Worm (Caenorhabditis elegans) whole organism, young adult: Measurements from ENCODE around the gene Y32H12A.1.

Source experiments
- B0019.2 ChIP-seq: fragments of 200-800 bp; sonication (Bioruptor generic); conservative IDR thresholded peaks from 2 replicates; pipeline ENCODE4 v1.3.6; 2022; ENCODE audit warnings: missing genetic modification reagents, missing genetic modification characterization, missing compliant biosample characterization
- B0336.3 ChIP-seq: fragments of 200-800 bp; sonication (Bioruptor generic); IDR thresholded peaks from 2 replicates; pipeline ENCODE4 v1.3.6; 2022; ENCODE audit warnings: missing genetic modification characterization, missing compliant biosample characterization
- C06A6.2 ChIP-seq: fragments of 200-800 bp; sonication (Bioruptor generic); conservative IDR thresholded peaks from 2 replicates; pipeline ENCODE4 v1.3.6; 2022; ENCODE audit warnings: missing genetic modification characterization, missing compliant biosample characterization
- D2030.7 ChIP-seq: fragments of 200-800 bp; sonication (Bioruptor generic); IDR thresholded peaks from 2 replicates; pipeline ENCODE4 v1.3.6; 2022; ENCODE audit warnings: missing genetic modification reagents, missing genetic modification characterization, missing compliant biosample characterization
- F10E7.11 ChIP-seq: sonication (generic microtip); optimal IDR thresholded peaks from 2 replicates; lab custom pipeline; 2017; ENCODE audit warnings: mild to moderate bottlenecking, missing genetic modification characterization, moderate library complexity, missing compliant biosample characterization
- F33H1.4 ChIP-seq: fragments of 200-800 bp; sonication (Bioruptor generic); IDR thresholded peaks from 2 replicates; pipeline ENCODE4 v1.3.6; 2022; ENCODE audit warnings: missing genetic modification reagents, missing genetic modification characterization, missing compliant biosample characterization
- F49E8.2 ChIP-seq: sonication (generic microtip); optimal IDR thresholded peaks from 3 replicates; lab custom pipeline; 2017; ENCODE audit warnings: missing genetic modification characterization, mild to moderate bottlenecking, missing compliant biosample characterization, antibody characterized with exemption, moderate library complexity; ENCODE audit not compliant: insufficient read depth
- F57A8.1 ChIP-seq: fragments of 200-800 bp; sonication (Bioruptor generic); optimal IDR thresholded peaks from 2 replicates; lab custom pipeline; 2018; ENCODE audit warnings: mild to moderate bottlenecking, missing genetic modification characterization, moderate library complexity, missing compliant biosample characterization
- K11D2.4 ChIP-seq: fragments of 200-800 bp; sonication (Bioruptor generic); IDR thresholded peaks from 2 replicates; pipeline ENCODE4 v1.3.6; 2022; ENCODE audit warnings: missing genetic modification reagents, missing genetic modification characterization, missing compliant biosample characterization
- Y53G8AR.9 ChIP-seq: fragments of 200-800 bp; sonication (Bioruptor generic); conservative IDR thresholded peaks from 2 replicates; pipeline ENCODE4 v1.3.6; 2022; ENCODE audit warnings: missing genetic modification reagents, missing genetic modification characterization, missing compliant biosample characterization
- Y95B8A.8 ChIP-seq: fragments of 200-800 bp; sonication (Bioruptor generic); IDR thresholded peaks from 2 replicates; pipeline ENCODE4 v1.3.6; 2022; ENCODE audit warnings: missing genetic modification reagents, missing genetic modification characterization, missing compliant biosample characterization
- ZK185.1 ChIP-seq: sonication (generic microtip); optimal IDR thresholded peaks from 2 replicates; lab custom pipeline; 2016; ENCODE audit warnings: mild to moderate bottlenecking, missing genetic modification characterization, missing compliant biosample characterization; ENCODE audit not compliant: poor library complexity, severe bottlenecking
- akir-1 ChIP-seq: fragments of 200-800 bp; sonication (Bioruptor generic); optimal IDR thresholded peaks from 2 replicates; lab custom pipeline; 2018; ENCODE audit warnings: mild to moderate bottlenecking, missing genetic modification characterization, moderate library complexity, missing compliant biosample characterization
- aptf-3 ChIP-seq: fragments of 200-800 bp; sonication (Bioruptor generic); IDR thresholded peaks from 2 replicates; pipeline ENCODE4 v1.3.6; 2022; ENCODE audit warnings: missing genetic modification characterization, missing compliant biosample characterization
- athp-1 ChIP-seq: sonication (generic microtip); optimal IDR thresholded peaks from 2 replicates; lab custom pipeline; 2017; ENCODE audit warnings: mild to moderate bottlenecking, missing genetic modification characterization, missing compliant biosample characterization
- bed-2 ChIP-seq: fragments of 200-800 bp; sonication (Bioruptor generic); IDR thresholded peaks from 2 replicates; pipeline ENCODE4 v1.3.6; 2022; ENCODE audit warnings: missing genetic modification reagents, missing genetic modification characterization, missing compliant biosample characterization
- ccch-3 ChIP-seq: fragments of 200-800 bp; sonication (Bioruptor generic); optimal IDR thresholded peaks from 2 replicates; lab custom pipeline; 2018; ENCODE audit warnings: mild to moderate bottlenecking, missing genetic modification characterization, missing compliant biosample characterization
- cebp-2 ChIP-seq: fragments of 200-800 bp; sonication (Bioruptor generic); IDR thresholded peaks from 2 replicates; pipeline ENCODE4 v1.3.6; 2022; ENCODE audit warnings: missing genetic modification characterization, missing compliant biosample characterization
- ceh-27 ChIP-seq: fragments of 200-800 bp; sonication (Bioruptor generic); optimal IDR thresholded peaks from 2 replicates; lab custom pipeline; 2018; ENCODE audit warnings: mild to moderate bottlenecking, missing genetic modification characterization, moderate library complexity, missing compliant biosample characterization
- ceh-40 ChIP-seq: fragments of 200-800 bp; sonication (Bioruptor generic); IDR thresholded peaks from 2 replicates; pipeline ENCODE4 v1.3.6; 2022; ENCODE audit warnings: missing genetic modification characterization, missing compliant biosample characterization
- ceh-58 ChIP-seq: fragments of 200-800 bp; sonication (Bioruptor generic); IDR thresholded peaks from 2 replicates; pipeline ENCODE4 v1.3.6; 2022; ENCODE audit warnings: missing genetic modification characterization, missing compliant biosample characterization
- ceh-79 ChIP-seq: sonication (generic microtip); optimal IDR thresholded peaks from 2 replicates; lab custom pipeline; 2017; ENCODE audit warnings: mild to moderate bottlenecking, missing genetic modification characterization, missing compliant biosample characterization
- dox-1 ChIP-seq: fragments of 200-800 bp; sonication (Bioruptor generic); IDR thresholded peaks from 2 replicates; pipeline ENCODE4 v1.3.6; 2022; ENCODE audit warnings: missing genetic modification reagents, missing genetic modification characterization, missing compliant biosample characterization
- egrh-3 ChIP-seq: fragments of 200-800 bp; sonication (Bioruptor generic); IDR thresholded peaks from 2 replicates; pipeline ENCODE4 v1.3.6; 2022; ENCODE audit warnings: missing genetic modification reagents, missing genetic modification characterization, missing compliant biosample characterization
- ekl-4 ChIP-seq: fragments of 200-800 bp; sonication (Bioruptor generic); IDR thresholded peaks from 2 replicates; pipeline ENCODE4 v1.3.6; 2022; ENCODE audit warnings: missing genetic modification reagents, missing genetic modification characterization, missing compliant biosample characterization
- fkh-3 ChIP-seq: sonication (generic microtip); optimal IDR thresholded peaks from 2 replicates; lab custom pipeline; 2016; ENCODE audit warnings: mild to moderate bottlenecking, missing genetic modification characterization, missing compliant biosample characterization
- gei-17 ChIP-seq: fragments of 200-800 bp; sonication (Bioruptor generic); optimal IDR thresholded peaks from 2 replicates; lab custom pipeline; 2018; ENCODE audit warnings: mild to moderate bottlenecking, missing genetic modification characterization, missing compliant biosample characterization
- hlh-12 ChIP-seq: sonication (generic microtip); optimal IDR thresholded peaks from 2 replicates; lab custom pipeline; 2016; ENCODE audit warnings: missing genetic modification characterization, missing compliant biosample characterization
- hlh-26 ChIP-seq: fragments of 200-800 bp; sonication (Bioruptor generic); conservative IDR thresholded peaks from 2 replicates; pipeline ENCODE4 v1.3.6; 2022; ENCODE audit warnings: missing genetic modification reagents, missing genetic modification characterization, missing compliant biosample characterization
- lin-26 ChIP-seq: fragments of 200-800 bp; sonication (Bioruptor generic); IDR thresholded peaks from 2 replicates; pipeline ENCODE4 v1.3.6; 2022; ENCODE audit warnings: missing genetic modification reagents, missing genetic modification characterization, missing compliant biosample characterization
- madf-3 ChIP-seq: fragments of 200-800 bp; sonication (Bioruptor generic); IDR thresholded peaks from 2 replicates; pipeline ENCODE4 v1.3.6; 2022; ENCODE audit warnings: missing genetic modification reagents, missing genetic modification characterization, missing compliant biosample characterization
- mel-28 ChIP-seq: sonication (generic microtip); optimal IDR thresholded peaks from 2 replicates; lab custom pipeline; 2016; ENCODE audit warnings: borderline replicate concordance, mild to moderate bottlenecking, missing genetic modification characterization, missing compliant biosample characterization
- nfyb-1 ChIP-seq: fragments of 200-800 bp; sonication (Bioruptor generic); IDR thresholded peaks from 2 replicates; pipeline ENCODE4 v1.3.6; 2022; ENCODE audit warnings: missing genetic modification reagents, missing genetic modification characterization, missing compliant biosample characterization
- nhr-179 ChIP-seq: sonication (generic microtip); optimal IDR thresholded peaks from 2 replicates; lab custom pipeline; 2016; ENCODE audit warnings: mild to moderate bottlenecking, missing genetic modification characterization, missing compliant biosample characterization
- nhr-27 ChIP-seq: fragments of 200-800 bp; sonication (Bioruptor generic); optimal IDR thresholded peaks from 2 replicates; lab custom pipeline; 2018; ENCODE audit warnings: mild to moderate bottlenecking, missing genetic modification characterization, moderate library complexity, missing compliant biosample characterization
- nhr-80 ChIP-seq: sonication (generic microtip); optimal IDR thresholded peaks from 2 replicates; lab custom pipeline; 2016; ENCODE audit warnings: missing genetic modification characterization, missing compliant biosample characterization
- nhr-90 ChIP-seq: sonication (generic microtip); optimal IDR thresholded peaks from 2 replicates; lab custom pipeline; 2016; ENCODE audit warnings: missing genotype, mild to moderate bottlenecking, missing genetic modification characterization, missing compliant biosample characterization
- pha-4 ChIP-seq: fragments of 150-350 bp; sonication (generic microtip); optimal IDR thresholded peaks from 2 replicates; lab custom pipeline; 2014; ENCODE audit warnings: missing biosample characterization, missing genetic modification reagents, missing genetic modification characterization
- rec-8 ChIP-seq, 2 experiments: sonication (generic microtip); optimal IDR thresholded peaks; 2 replicates each; lab custom pipeline; 2016; ENCODE audit warnings: mild to moderate bottlenecking in 2 of 2, missing genetic modification characterization in 2 of 2, missing genetic modification reagents in 2 of 2, missing genotype in 2 of 2, missing biosample characterization in 1 of 2, missing compliant biosample characterization in 1 of 2, moderate library complexity in 1 of 2
- rpc-1 ChIP-seq, 2 experiments: fragments of 150-350 bp in 1 of 2; sonication (generic microtip) in 1 of 2; optimal IDR thresholded peaks; 2 replicates each; lab custom pipeline; 2014 to 2018; ENCODE audit warnings: missing biosample characterization in 1 of 2, missing genetic modification characterization in 1 of 2, missing genetic modification reagents in 1 of 2, missing genotype in 1 of 2
- sdz-38 ChIP-seq: sonication (generic microtip); optimal IDR thresholded peaks from 2 replicates; lab custom pipeline; 2016; ENCODE audit warnings: missing genotype, missing genetic modification characterization, missing compliant biosample characterization
- snpc-3.4 ChIP-seq: sonication (generic microtip); optimal IDR thresholded peaks from 2 replicates; lab custom pipeline; 2017; ENCODE audit warnings: missing genetic modification characterization, mild to moderate bottlenecking, missing compliant biosample characterization, antibody characterized with exemption, moderate library complexity, missing genotype, missing genetic modification reagents
- sptf-2 ChIP-seq: fragments of 200-800 bp; sonication (Bioruptor generic); optimal IDR thresholded peaks from 2 replicates; lab custom pipeline; 2018; ENCODE audit warnings: mild to moderate bottlenecking, missing genetic modification characterization, missing compliant biosample characterization
- tbx-9 ChIP-seq: sonication (generic microtip); optimal IDR thresholded peaks from 2 replicates; lab custom pipeline; 2016; ENCODE audit warnings: borderline replicate concordance, missing genetic modification characterization, inconsistent platforms, missing compliant biosample characterization
- tlf-1 ChIP-seq: fragments of 200-800 bp; sonication (Bioruptor generic); optimal IDR thresholded peaks from 2 replicates; lab custom pipeline; 2018; ENCODE audit warnings: mild to moderate bottlenecking, missing genetic modification characterization, missing compliant biosample characterization
- xnd-1 ChIP-seq: sonication (generic microtip); optimal IDR thresholded peaks from 2 replicates; lab custom pipeline; 2016; ENCODE audit warnings: missing genotype, missing genetic modification reagents, missing genetic modification characterization, missing compliant biosample characterization
- zfh-2 ChIP-seq: fragments of 200-800 bp; sonication (Bioruptor generic); conservative IDR thresholded peaks from 2 replicates; pipeline ENCODE4 v1.3.6; 2022; ENCODE audit warnings: missing genetic modification reagents, missing genetic modification characterization, missing compliant biosample characterization
- ztf-18 ChIP-seq: sonication (generic microtip); optimal IDR thresholded peaks from 2 replicates; lab custom pipeline; 2016; ENCODE audit warnings: missing genotype, mild to moderate bottlenecking, missing genetic modification characterization, missing compliant biosample characterization
- ztf-6 ChIP-seq: fragments of 200-800 bp; sonication (Bioruptor generic); IDR thresholded peaks from 2 replicates; pipeline ENCODE4 v1.3.6; 2022; ENCODE audit warnings: missing genetic modification reagents, missing genetic modification characterization, missing compliant biosample characterization

Y32H12A.1 gene

DNA sequence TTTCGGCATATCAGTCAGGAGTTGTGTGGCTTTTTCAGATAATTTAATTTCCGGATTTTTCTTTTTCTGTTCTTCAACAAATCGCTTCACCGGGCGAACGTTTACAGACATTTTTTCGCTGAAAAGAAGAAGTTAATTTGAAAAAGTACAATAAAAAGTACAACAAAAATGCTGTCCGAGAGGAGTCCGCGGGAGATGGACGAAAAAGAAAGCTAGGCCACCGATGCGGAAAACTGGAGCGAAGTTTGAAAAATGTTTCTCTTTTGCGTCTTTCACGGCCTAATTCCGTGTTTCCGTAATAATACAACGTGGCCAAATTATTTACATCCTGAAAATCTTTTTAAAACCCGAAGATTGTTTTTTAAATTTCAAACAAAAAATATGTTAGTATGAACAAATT lies 12.8 kb upstream of the Y32H12A.1 start, which contains the start of gene thoc-5 (continued):
- TF ChIP-seq F49E8.2 (tag; lab: Kevin White, UChicago) (no peak), nhr-179 (tag; lab: Kevin White, UChicago) (no peak), hlh-26 (GFP tag; lab: Robert Waterston, UW) (no peak), dox-1 (GFP tag; lab: Robert Waterston, UW) (no peak), B0336.3 (no peak), B0019.2 (GFP tag; lab: Robert Waterston, UW) (no peak), tlf-1 (no peak), fkh-3 (tag; lab: Kevin White, UChicago) (no peak), nhr-80 (tag; lab: Kevin White, UChicago) (no peak), pha-4 (tag; lab: Kevin White, UChicago) (no peak), ztf-18 (tag; lab: Kevin White, UChicago) (no peak), nhr-90 (tag; lab: Kevin White, UChicago) (no peak), rec-8 (tag; optimal IDR thresholded peaks at IDR 0.05; lab: Kevin White, UChicago) (peak; percentile 45 to 56), ceh-27 (GFP tag; lab: Kevin White, UChicago) (peak; percentile 87), xnd-1 (tag; lab: Kevin White, UChicago) (peak; percentile 30), zfh-2 (no peak), Y95B8A.8 (GFP tag; lab: Robert Waterston, UW) (no peak), ceh-40 (GFP tag; lab: Robert Waterston, UW) (0 out of 2 replicates have a peak, but pooled peaks have one; percentile 43), ztf-6 (GFP tag; lab: Robert Waterston, UW) (no peak), mel-28 (tag; lab: Kevin White, UChicago) (no peak), cebp-2 (GFP tag; lab: Robert Waterston, UW) (no peak), akir-1 (GFP tag; lab: Kevin White, UChicago) (no peak), madf-3 (GFP tag; lab: Robert Waterston, UW) (no peak), nfyb-1 (GFP tag; lab: Robert Waterston, UW) (peak; percentile 44; the same call in 1 of the 2 replicates), gei-17 (no peak), ccch-3 (GFP tag; lab: Kevin White, UChicago) (no peak), F10E7.11 (tag; lab: Kevin White, UChicago) (peak; percentile 38), bed-2 (GFP tag; lab: Robert Waterston, UW) (peak; percentile 86), athp-1 (tag; lab: Kevin White, UChicago) (peak; percentile 35), ZK185.1 (tag; lab: Kevin White, UChicago) (peak; percentile 82), Y53G8AR.9 (GFP tag; lab: Robert Waterston, UW) (no peak; the same call in 1 of the 2 replicates), snpc-3.4 (no peak), D2030.7 (GFP tag; lab: Robert Waterston, UW) (peak; percentile 22; the same call in 1 of the 2 replicates), egrh-3 (no peak), C06A6.2 (GFP tag; lab: Robert Waterston, UW) (no peak), nhr-27 (tag; lab: Kevin White, UChicago) (no peak), aptf-3 (GFP tag; lab: Robert Waterston, UW) (no peak), tbx-9 (tag; lab: Kevin White, UChicago) (no peak), hlh-12 (tag; lab: Kevin White, UChicago) (no peak), F33H1.4 (peak; percentile 61), rpc-1 (optimal IDR thresholded peaks at IDR 0.05; lab: Kevin White, UChicago) (no peak), rpc-1 (tag; optimal IDR thresholded peaks at IDR 0.05; lab: Kevin White, UChicago) (no peak), lin-26 (GFP tag; lab: Robert Waterston, UW) (no peak), sdz-38 (tag; lab: Kevin White, UChicago) (no peak), K11D2.4 (GFP tag; lab: Robert Waterston, UW) (peak; percentile 77), ekl-4 (peak; percentile 47; the same call in 1 of the 2 replicates), ceh-58 (GFP tag; lab: Robert Waterston, UW) (no peak), ceh-79 (tag; lab: Kevin White, UChicago) (no peak), F57A8.1 (GFP tag; lab: Kevin White, UChicago) (no peak), sptf-2 (no peak)
